Fruit fly (Drosophila melanogaster): Measurements from ENCODE around the gene CG14079.

- TF ChIP-seq fru (GFP tag; optimal IDR thresholded peaks at IDR 0.05) (no peak), Myc (optimal IDR thresholded peaks at IDR 0.05) (no peak), Vsx2 (GFP tag; optimal IDR thresholded peaks at IDR 0.05; ENCODE audit: partially characterized antibody) (no peak), pan (optimal IDR thresholded peaks at IDR 0.05) (no peak), GATAd (GFP tag; optimal IDR thresholded peaks at IDR 0.05) (no peak), CG9705 (GFP tag; optimal IDR thresholded peaks at IDR 0.05) (no peak), HLH106 (tag; optimal IDR thresholded peaks at IDR 0.05) (no peak), lola (GFP tag; optimal IDR thresholded peaks at IDR 0.05) (no peak), Mio (GFP tag; optimal IDR thresholded peaks at IDR 0.05) (no peak), Jra (GFP tag; optimal IDR thresholded peaks at IDR 0.05) (no peak), br (GFP tag; optimal IDR thresholded peaks at IDR 0.05) (no peak)
These were observed 23.0 kb upstream of the CG14079 start for dm6 chr3L:19074673-19075402.

Data from whole organism, wandering third instar larva.